Worm (Caenorhabditis elegans): ENCODE measurements around the gene apc-10.

DNA sequence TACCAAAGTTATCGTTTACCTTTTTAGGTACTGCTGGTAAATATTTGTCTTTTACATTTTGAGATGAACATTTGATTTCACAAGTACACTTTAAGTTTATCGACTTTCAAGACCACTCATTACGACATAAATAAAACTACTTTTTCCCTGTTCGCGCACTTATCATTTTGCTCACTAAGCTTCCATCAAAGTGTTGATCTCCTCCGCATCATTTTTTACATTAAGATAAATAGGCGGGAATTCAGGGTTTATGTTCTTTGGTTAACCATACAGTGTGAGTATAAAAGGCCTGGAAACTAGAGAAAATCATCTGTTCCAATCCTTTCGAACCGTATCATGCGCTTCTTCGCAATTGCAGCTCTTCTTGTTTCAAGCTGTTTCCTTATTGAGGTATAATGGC lies 44.0 kb downstream of the apc-10 start, which contains the start of gene pqn-2:
- no peak for TF ChIP-seq him-1 (tag; optimal IDR thresholded peaks at IDR 0.05)
- TF ChIP-seq dao-5 (tag; optimal IDR thresholded peaks at IDR 0.05): no peak
